Fruit fly (Drosophila melanogaster) whole organism, embryonic: ENCODE results near the gene CG31683.

Experiments
- CG18619 ChIP-seq: fragments of 200-800 bp; sonication (Bioruptor generic); optimal IDR thresholded peaks from 3 replicates; lab custom pipeline; 2017; ENCODE audit warnings: missing biosample characterization, mild to moderate bottlenecking, missing genetic modification characterization
- CG2129 ChIP-seq: fragments of 200-800 bp; sonication (Bioruptor generic); IDR thresholded peaks from 2 replicates; pipeline ENCODE4 v1.3.6; 2022; ENCODE audit warnings: missing biosample characterization, missing genetic modification characterization; ENCODE audit not compliant: partially characterized antibody
- CG4707 ChIP-seq: fragments of 200-800 bp; sonication (Bioruptor generic); optimal IDR thresholded peaks from 2 replicates; lab custom pipeline; 2018; ENCODE audit warnings: missing biosample characterization, mild to moderate bottlenecking, missing genetic modification characterization, moderate library complexity
- CG5245 ChIP-seq: fragments of 200-800 bp; sonication (Bioruptor generic); optimal IDR thresholded peaks from 3 replicates; lab custom pipeline; 2016; ENCODE audit warnings: missing biosample characterization, missing genetic modification characterization
- CG8478 ChIP-seq: fragments of >200 bp; optimal IDR thresholded peaks from 2 replicates; lab custom pipeline; 2018
- CoRest ChIP-seq: fragments of 200-800 bp; sonication (Bioruptor generic); optimal IDR thresholded peaks from 3 replicates; lab custom pipeline; 2018; ENCODE audit warnings: missing biosample characterization, mild to moderate bottlenecking, missing genetic modification characterization, moderate library complexity
- D ChIP-seq, 2 experiments: fragments of 200-800 bp in 1 of 2; fragments of >200 bp in 1 of 2; sonication (Bioruptor generic) in 1 of 2; optimal IDR thresholded peaks; 2 replicates in 1 of 2; 3 replicates in 1 of 2; lab custom pipeline; 2017; ENCODE audit warnings: mild to moderate bottlenecking in 1 of 2, missing biosample characterization in 1 of 2, missing genetic modification characterization in 1 of 2, missing genetic modification reagents in 1 of 2
- E2f1 ChIP-seq: fragments of 200-800 bp; sonication (Bioruptor generic); IDR thresholded peaks from 2 replicates; pipeline ENCODE4 v1.3.6; 2022; ENCODE audit warnings: missing biosample characterization, missing genetic modification characterization
- dan ChIP-seq: fragments of 200-800 bp; sonication (Bioruptor generic); IDR thresholded peaks from 2 replicates; pipeline ENCODE4 v1.3.6; 2022; ENCODE audit warnings: missing biosample characterization, missing genetic modification characterization
- fd64A ChIP-seq: fragments of 200-800 bp; sonication (Bioruptor generic); optimal IDR thresholded peaks from 3 replicates; lab custom pipeline; 2018; ENCODE audit warnings: missing biosample characterization, mild to moderate bottlenecking, missing genetic modification characterization
- gce ChIP-seq: fragments of 200-800 bp; sonication (Bioruptor generic); IDR thresholded peaks from 3 replicates; pipeline ENCODE4 v1.3.6; 2022; ENCODE audit warnings: missing biosample characterization, missing genetic modification characterization
- kay ChIP-seq: fragments of 200-800 bp; sonication (Bioruptor generic); optimal IDR thresholded peaks from 2 replicates; lab custom pipeline; 2016; ENCODE audit warnings: missing biosample characterization, missing genetic modification characterization
- sd ChIP-seq: fragments of 200-800 bp; sonication (Bioruptor generic); optimal IDR thresholded peaks from 3 replicates; lab custom pipeline; 2018; ENCODE audit warnings: missing biosample characterization, mild to moderate bottlenecking, missing genetic modification characterization, moderate library complexity

dm6 chr2L:20464385-20464784, 14.6 kb upstream of the CG31683 start:
- TF ChIP-seq sd (tag; lab: Kevin White, UChicago): no peak
- TF ChIP-seq E2f1 (GFP tag; lab: Robert Waterston, UW): 0 out of 2 replicates have a peak, but pooled peaks have one; percentile 10
- TF ChIP-seq dan (GFP tag; lab: Robert Waterston, UW): no peak
- TF ChIP-seq gce (GFP tag; lab: Robert Waterston, UW): no peak
- no peak for TF ChIP-seq CG5245 (GFP tag; lab: Kevin White, UChicago)
- no peak for TF ChIP-seq CG2129 (GFP tag; lab: Robert Waterston, UW)
- TF ChIP-seq CG18619 (GFP tag; lab: Kevin White, UChicago): peak; percentile 24
- TF ChIP-seq fd64A (GFP tag; lab: Kevin White, UChicago): no peak
- peak; percentile 24 for TF ChIP-seq CoRest (tag; lab: Kevin White, UChicago)
- no peak for TF ChIP-seq kay
- TF ChIP-seq D (optimal IDR thresholded peaks at IDR 0.05; lab: Kevin White, UChicago): no peak
- no peak for TF ChIP-seq D (GFP tag; optimal IDR thresholded peaks at IDR 0.05; lab: Kevin White, UChicago)
- no peak for TF ChIP-seq CG8478 (lab: Kevin White, UChicago)
- peak; percentile 68 for TF ChIP-seq CG4707
